Worm (Caenorhabditis elegans): ENCODE results near the gene K11E4.1.

Gene K11E4.1

ce11 chrX:13728991-13729390 is 15.0 kb downstream of the K11E4.1 start:
- TF ChIP-seq ztf-11 (tag; optimal IDR thresholded peaks at IDR 0.05) (no peak), fos-1 (tag; optimal IDR thresholded peaks at IDR 0.05) (no peak), blmp-1 (tag; optimal IDR thresholded peaks at IDR 0.05; ENCODE audit: insufficient read depth) (no peak), nhr-23 (tag; optimal IDR thresholded peaks at IDR 0.05) (no peak), nhr-11 (tag; optimal IDR thresholded peaks at IDR 0.05) (no peak), sma-3 (GFP tag; optimal IDR thresholded peaks at IDR 0.05) (no peak), ceh-82 (tag; optimal IDR thresholded peaks at IDR 0.05) (no peak), nhr-10 (tag; optimal IDR thresholded peaks at IDR 0.05) (no peak), F13H6.1 (tag; optimal IDR thresholded peaks at IDR 0.05) (no peak), zag-1 (tag; optimal IDR thresholded peaks at IDR 0.05) (no peak), lsy-2 (tag; optimal IDR thresholded peaks at IDR 0.05) (no peak), nhr-25 (tag; optimal IDR thresholded peaks at IDR 0.05) (no peak), egl-27 (tag; optimal IDR thresholded peaks at IDR 0.05) (no peak), elt-3 (tag; optimal IDR thresholded peaks at IDR 0.05) (no peak), lin-13 (GFP tag; optimal IDR thresholded peaks at IDR 0.05) (no peak), unc-62 (GFP tag; optimal IDR thresholded peaks at IDR 0.05) (no peak), snpc-4 (tag; optimal IDR thresholded peaks at IDR 0.05) (no peak), gmeb-1 (tag; optimal IDR thresholded peaks at IDR 0.05) (no peak), nhr-6 (tag; optimal IDR thresholded peaks at IDR 0.05) (no peak), unc-55 (GFP tag; optimal IDR thresholded peaks at IDR 0.05) (no peak)

ce11 chrX:13729724-13730123 is 15.8 kb downstream of the K11E4.1 start:
- TF ChIP-seq nhr-237 (tag; optimal IDR thresholded peaks at IDR 0.05) (no peak), fos-1 (tag; optimal IDR thresholded peaks at IDR 0.05) (no peak), ceh-16 (tag; optimal IDR thresholded peaks at IDR 0.05) (no peak), nhr-129 (tag; optimal IDR thresholded peaks at IDR 0.05) (no peak), lin-13 (GFP tag; optimal IDR thresholded peaks at IDR 0.05) (no peak), alr-1 (tag; optimal IDR thresholded peaks at IDR 0.05) (no peak)

DNA sequence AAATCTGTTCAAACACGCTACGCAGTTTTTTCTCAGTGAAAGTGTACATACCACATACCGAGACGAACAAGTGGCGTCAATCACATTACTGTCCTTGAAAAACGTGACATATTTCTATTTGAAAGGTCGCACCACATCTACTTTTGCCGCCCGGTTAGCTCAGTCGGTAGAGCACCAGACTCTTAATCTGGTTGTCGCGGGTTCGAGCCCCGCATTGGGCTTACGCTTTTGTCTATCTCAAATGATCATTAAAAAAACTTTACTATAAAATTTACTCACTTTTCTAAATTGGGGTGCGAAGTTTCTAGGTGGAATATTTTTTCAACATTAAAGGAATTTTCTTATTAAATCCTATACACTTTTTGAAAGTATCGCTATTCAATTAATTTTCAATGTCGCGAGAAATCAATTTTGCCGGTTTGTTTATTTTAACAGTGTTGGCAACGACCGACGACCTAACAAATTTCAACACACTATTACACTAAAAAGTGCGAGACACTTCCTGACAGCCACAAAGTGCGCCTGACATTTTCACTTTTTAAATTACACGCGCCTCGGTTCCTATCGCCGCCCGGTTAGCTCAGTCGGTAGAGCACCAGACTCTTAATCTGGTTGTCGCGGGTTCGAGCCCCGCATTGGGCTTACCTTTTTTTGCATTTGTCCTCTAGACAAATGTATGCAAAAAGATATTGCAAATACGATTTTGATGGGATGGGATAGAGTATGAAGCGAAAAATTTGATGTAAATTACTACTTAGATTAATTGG is 16.4 kb downstream of the K11E4.1 start:
- TF ChIP-seq nhr-10 (tag; optimal IDR thresholded peaks at IDR 0.05), result no peak
- peak; percentile 26 for TF ChIP-seq gmeb-1 (tag; optimal IDR thresholded peaks at IDR 0.05)
- peak; percentile 3 for TF ChIP-seq ceh-16 (tag; optimal IDR thresholded peaks at IDR 0.05)
- TF ChIP-seq lin-13 (GFP tag; optimal IDR thresholded peaks at IDR 0.05), result peak; percentile 21
- peak; percentile 57 for TF ChIP-seq sma-9 (GFP tag; optimal IDR thresholded peaks at IDR 0.05)
- TF ChIP-seq sma-9 (tag; optimal IDR thresholded peaks at IDR 0.05), result no peak
- peak; percentile 33 for TF ChIP-seq blmp-1 (tag; optimal IDR thresholded peaks at IDR 0.05; ENCODE audit: insufficient read depth)
- TF ChIP-seq unc-55 (GFP tag; optimal IDR thresholded peaks at IDR 0.05), result peak; percentile 19
- TF ChIP-seq R02D3.7 (tag; optimal IDR thresholded peaks at IDR 0.05), result no peak
- TF ChIP-seq nhr-129 (tag; optimal IDR thresholded peaks at IDR 0.05), result peak; percentile 47
- peak; percentile 48 for TF ChIP-seq nhr-25 (tag; optimal IDR thresholded peaks at IDR 0.05)
- TF ChIP-seq nhr-11 (tag; optimal IDR thresholded peaks at IDR 0.05), result peak; percentile 72
- peak; percentile 50 for TF ChIP-seq sma-3 (GFP tag; optimal IDR thresholded peaks at IDR 0.05)
- TF ChIP-seq nhr-12 (tag; optimal IDR thresholded peaks at IDR 0.05), result no peak
- TF ChIP-seq F13H6.1 (tag; optimal IDR thresholded peaks at IDR 0.05), result peak; percentile 24
- TF ChIP-seq fos-1 (tag; optimal IDR thresholded peaks at IDR 0.05), result peak; percentile 26
- TF ChIP-seq unc-62 (GFP tag; optimal IDR thresholded peaks at IDR 0.05), result no peak

ce11 chrX:13736679-13737078 is 22.7 kb downstream of the K11E4.1 start:
- TF ChIP-seq ceh-16 (tag; optimal IDR thresholded peaks at IDR 0.05) (peak; percentile 57), nhr-10 (tag; optimal IDR thresholded peaks at IDR 0.05) (no peak), elt-1 (tag; optimal IDR thresholded peaks at IDR 0.05) (peak; percentile 84), sma-9 (GFP tag; optimal IDR thresholded peaks at IDR 0.05) (peak; percentile 71), sma-9 (tag; optimal IDR thresholded peaks at IDR 0.05) (no peak)

DNA sequence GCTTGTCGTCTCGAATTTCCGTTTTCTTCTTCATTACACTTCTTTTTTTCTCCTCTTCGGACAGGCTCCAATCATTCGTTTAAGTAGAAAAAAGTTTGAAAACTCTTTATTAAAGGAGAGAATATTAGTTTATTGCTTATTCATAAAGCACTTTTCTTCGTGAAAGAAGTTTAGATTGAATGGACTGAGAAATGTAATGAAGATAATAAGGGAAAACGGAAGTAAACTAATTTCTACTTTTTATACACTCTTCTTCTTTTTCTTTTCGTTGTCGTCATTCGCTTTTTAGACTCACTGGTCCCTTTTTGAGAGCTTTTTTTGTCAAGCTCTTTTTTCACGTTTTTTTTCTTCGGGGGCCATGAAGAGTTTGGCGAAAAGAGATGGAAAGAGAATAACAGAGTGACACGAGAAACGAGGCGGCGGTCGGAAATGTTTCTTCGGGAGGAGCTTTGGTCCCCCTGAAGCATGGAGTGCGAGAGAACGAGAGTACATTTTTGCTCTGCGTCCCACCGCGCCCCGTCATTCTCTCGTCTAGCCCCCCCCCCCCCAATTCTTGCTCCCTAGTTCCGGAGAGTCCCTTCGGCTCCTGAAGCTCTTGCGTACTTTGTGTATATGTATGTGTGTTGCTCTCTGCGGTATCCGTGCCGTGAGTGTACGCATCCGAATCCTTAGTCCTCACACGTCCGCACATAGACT is 25.3 kb downstream of the K11E4.1 start:
- no peak for TF ChIP-seq aly-2 (tag; optimal IDR thresholded peaks at IDR 0.05)
- TF ChIP-seq ceh-16 (tag; optimal IDR thresholded peaks at IDR 0.05), result no peak
- TF ChIP-seq R02D3.7 (tag; optimal IDR thresholded peaks at IDR 0.05), result no peak
- TF ChIP-seq ztf-1 (GFP tag; conservative IDR thresholded peaks at IDR 0.05), result no peak
- no peak for TF ChIP-seq ama-1 (optimal IDR thresholded peaks at IDR 0.05)
- no peak for TF ChIP-seq ztf-11 (tag; optimal IDR thresholded peaks at IDR 0.05)
- TF ChIP-seq F13H6.1 (tag; optimal IDR thresholded peaks at IDR 0.05), result peak; percentile 40
- TF ChIP-seq nhr-25 (tag; optimal IDR thresholded peaks at IDR 0.05), result no peak
- no peak for TF ChIP-seq lin-11 (tag; optimal IDR thresholded peaks at IDR 0.05)
- peak; percentile 27 for TF ChIP-seq unc-55 (GFP tag; optimal IDR thresholded peaks at IDR 0.05)
- TF ChIP-seq unc-62 (GFP tag; optimal IDR thresholded peaks at IDR 0.05), result no peak
- no peak for TF ChIP-seq peb-1 (tag; optimal IDR thresholded peaks at IDR 0.05)
- no peak for TF ChIP-seq nhr-21 (tag; optimal IDR thresholded peaks at IDR 0.05)
- no peak for TF ChIP-seq fos-1 (tag; optimal IDR thresholded peaks at IDR 0.05)
- no peak for TF ChIP-seq nhr-10 (tag; optimal IDR thresholded peaks at IDR 0.05)
- no peak for TF ChIP-seq blmp-1 (tag; optimal IDR thresholded peaks at IDR 0.05; ENCODE audit: insufficient read depth)
- peak; percentile 75 for TF ChIP-seq sma-9 (GFP tag; optimal IDR thresholded peaks at IDR 0.05)
- no peak for TF ChIP-seq sma-9 (tag; optimal IDR thresholded peaks at IDR 0.05)
- TF ChIP-seq sem-4 (tag; optimal IDR thresholded peaks at IDR 0.05), result peak; percentile 47
- TF ChIP-seq unc-39 (tag; optimal IDR thresholded peaks at IDR 0.05), result no peak
- TF ChIP-seq elt-3 (tag; optimal IDR thresholded peaks at IDR 0.05), result no peak
- peak; percentile 21 for TF ChIP-seq ztf-4 (tag; optimal IDR thresholded peaks at IDR 0.05)
- TF ChIP-seq gmeb-1 (tag; optimal IDR thresholded peaks at IDR 0.05), result no peak
- TF ChIP-seq ZK546.5 (tag; optimal IDR thresholded peaks at IDR 0.05), result no peak
- TF ChIP-seq alr-1 (tag; optimal IDR thresholded peaks at IDR 0.05), result no peak
- no peak for TF ChIP-seq skn-1 (tag; optimal IDR thresholded peaks at IDR 0.05)

All from whole organism, L2 larva.